Worm (Caenorhabditis elegans): ENCODE measurements around the gene F22H10.6.

Gene F22H10.6

ce11 chrX:16704086-16704485, 12.9 kb upstream of the F22H10.6 start:
- TF ChIP-seq unc-62 (GFP tag; optimal IDR thresholded peaks at IDR 0.05 in 1 of 2) (peak in 1 of 2 experiments; percentile 63), unc-62 (tag; optimal IDR thresholded peaks at IDR 0.05) (no peak), ceh-28 (tag; optimal IDR thresholded peaks at IDR 0.05) (no peak), hmg-1.1 (GFP tag; IDR thresholded peaks at IDR 0.05) (peak; percentile 49), daf-19 (GFP tag; conservative IDR thresholded peaks at IDR 0.05) (no peak), hlh-11 (tag; optimal IDR thresholded peaks at IDR 0.05) (peak; percentile 33), dve-1 (tag; optimal IDR thresholded peaks at IDR 0.05; ENCODE audit: insufficient read depth) (peak; percentile 47), Y75B8A.6 (GFP tag; IDR thresholded peaks at IDR 0.05) (no peak), rbr-2 (tag; optimal IDR thresholded peaks at IDR 0.05) (peak; percentile 5), hlh-30 (tag; optimal IDR thresholded peaks at IDR 0.05; ENCODE audit: insufficient read depth) (peak; percentile 8), hif-1 (tag; optimal IDR thresholded peaks at IDR 0.05) (no peak)

DNA sequence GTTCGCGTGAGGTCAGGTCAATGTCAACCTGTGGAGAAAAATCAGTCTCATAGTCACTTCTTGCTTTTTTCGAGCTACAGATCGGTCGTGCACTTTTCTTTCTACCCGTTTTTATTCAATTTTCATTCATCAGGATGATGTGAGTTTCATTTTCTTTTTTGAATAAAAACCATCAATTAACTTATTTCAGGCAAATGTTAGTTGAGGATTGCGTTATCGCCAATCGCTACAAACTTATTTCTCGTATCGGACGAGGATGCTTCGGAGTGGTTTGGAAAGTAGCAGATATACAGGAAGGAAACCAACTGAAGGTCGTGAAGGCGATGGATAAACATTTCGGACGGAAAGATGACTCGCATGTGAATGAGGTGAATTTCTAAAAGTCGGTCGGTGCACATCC, 11.1 kb upstream of the F22H10.6 start, which contains the start of gene F22H10.1:
TSS of gene F22H10.1 (plus strand) at position 211 of the 400 bp plus-strand sequence.
- no peak for TF ChIP-seq aha-1 (tag)
- peak in 1 of 2 experiments; percentile 93 for TF ChIP-seq unc-62 (GFP tag; optimal IDR thresholded peaks at IDR 0.05 in 1 of 2)
- TF ChIP-seq unc-62 (tag; optimal IDR thresholded peaks at IDR 0.05): no peak

DNA sequence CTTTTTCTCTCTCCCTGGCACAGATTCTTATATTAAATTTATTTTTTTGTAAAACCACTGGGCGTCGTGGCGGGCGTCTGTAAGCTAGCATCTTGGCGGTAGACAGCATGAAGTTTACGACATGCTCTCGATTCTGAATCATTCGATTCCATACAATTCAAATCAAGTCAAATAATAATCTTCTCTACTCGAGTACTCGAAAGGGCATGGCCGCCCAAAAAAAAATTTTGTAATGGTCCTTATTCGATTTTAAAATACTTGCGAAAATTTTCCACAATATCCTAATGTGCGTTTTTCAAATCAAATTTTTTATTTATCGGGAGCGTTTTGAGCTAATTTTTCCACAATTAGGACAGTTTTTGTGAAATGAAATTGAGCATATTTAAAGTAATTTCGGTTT, 6.9 kb upstream of the F22H10.6 start:
- no peak for TF ChIP-seq arid-1 (GFP tag; conservative IDR thresholded peaks at IDR 0.05)
- TF ChIP-seq ZK546.5 (tag; optimal IDR thresholded peaks at IDR 0.05): no peak
- peak; percentile 95 for TF ChIP-seq aha-1 (tag)
- TF ChIP-seq unc-62 (GFP tag; optimal IDR thresholded peaks at IDR 0.05 in 1 of 2): no peak
- no peak for TF ChIP-seq unc-62 (tag; optimal IDR thresholded peaks at IDR 0.05)

DNA sequence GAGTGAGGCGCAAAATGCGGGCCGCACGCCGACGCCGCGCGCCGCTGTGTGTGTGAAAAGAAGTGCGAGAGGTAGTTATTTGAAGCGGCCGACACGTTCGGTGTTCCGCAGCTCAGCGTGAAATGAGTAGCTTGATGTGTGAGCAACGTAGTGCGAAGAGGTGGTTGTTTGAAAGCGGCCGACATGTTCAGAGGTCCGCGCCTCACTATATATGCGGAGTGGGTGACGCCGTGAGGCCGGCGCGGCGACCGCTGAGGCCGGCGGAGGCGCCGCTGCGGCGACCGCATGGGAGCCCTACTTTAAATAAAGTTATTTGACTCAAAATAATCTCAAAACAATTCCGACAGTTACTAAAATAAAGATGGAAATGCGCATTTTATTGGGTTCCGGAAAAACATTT, 5.7 kb upstream of the F22H10.6 start:
- TF ChIP-seq dmd-9 (GFP tag; IDR thresholded peaks at IDR 0.05): 0 out of 2 replicates have a peak, but pooled peaks have one; percentile 43
- TF ChIP-seq saeg-2 (GFP tag; IDR thresholded peaks at IDR 0.05): no peak
- TF ChIP-seq set-16 (GFP tag; IDR thresholded peaks at IDR 0.05): peak; percentile 93

- TF ChIP-seq dmd-6 (GFP tag; IDR thresholded peaks at IDR 0.05) (peak; percentile 25; the same call in 1 of the 2 replicates), nhr-41 (GFP tag; IDR thresholded peaks at IDR 0.05) (no peak), duxl-1 (tag; optimal IDR thresholded peaks at IDR 0.05; ENCODE audit: poor library complexity) (peak; percentile 59), dve-1 (tag; optimal IDR thresholded peaks at IDR 0.05; ENCODE audit: insufficient read depth) (peak; percentile 36), egl-27 (tag; optimal IDR thresholded peaks at IDR 0.05) (no peak), nhr-102 (tag; optimal IDR thresholded peaks at IDR 0.05) (peak; percentile 45), pqm-1 (tag; optimal IDR thresholded peaks at IDR 0.05) (peak; percentile 11), zag-1 (tag; optimal IDR thresholded peaks at IDR 0.05) (no peak), Y75B8A.6 (GFP tag; IDR thresholded peaks at IDR 0.05) (no peak), mxl-3 (GFP tag; optimal IDR thresholded peaks at IDR 0.05) (peak; percentile 3), daf-16 (GFP tag; optimal IDR thresholded peaks at IDR 0.05) (no peak), daf-16 (tag; optimal IDR thresholded peaks at IDR 0.05) (peak; percentile 71), zfp-2 (tag; optimal IDR thresholded peaks at IDR 0.05) (no peak), T26A8.4 (GFP tag; IDR thresholded peaks at IDR 0.05) (peak; percentile 50; the same call in 1 of the 2 replicates), ceh-32 (tag; optimal IDR thresholded peaks at IDR 0.05; ENCODE audit: poor library complexity) (no peak), mxl-2 (GFP tag; conservative IDR thresholded peaks at IDR 0.05) (no peak), hif-1 (tag; optimal IDR thresholded peaks at IDR 0.05) (no peak), T20F7.1 (GFP tag; optimal IDR thresholded peaks at IDR 0.05) (peak; percentile 6), hlh-11 (tag; optimal IDR thresholded peaks at IDR 0.05) (peak; percentile 37), attf-4 (tag; optimal IDR thresholded peaks at IDR 0.05) (no peak), pha-4 (GFP tag; IDR thresholded peaks at IDR 0.05) (no peak), pha-4 (tag; optimal IDR thresholded peaks at IDR 0.05) (no peak), saeg-2 (GFP tag; IDR thresholded peaks at IDR 0.05) (no peak), ceh-20 (GFP tag; IDR thresholded peaks at IDR 0.05) (no peak), tag-97 (GFP tag; IDR thresholded peaks at IDR 0.05) (no peak), mes-2 (tag; optimal IDR thresholded peaks at IDR 0.05; ENCODE audit: poor library complexity, severe bottlenecking) (peak; percentile 58), nhr-77 (tag; optimal IDR thresholded peaks at IDR 0.05) (peak; percentile 62), R02D3.7 (tag; optimal IDR thresholded peaks at IDR 0.05) (no peak), F37D6.2 (tag; optimal IDR thresholded peaks at IDR 0.05) (no peak), ZK337.2 (GFP tag; IDR thresholded peaks at IDR 0.05) (no peak), ztf-7 (tag; optimal IDR thresholded peaks at IDR 0.05) (peak; percentile 49)
Measured at ce11 chrX:16695184-16695583, 4.0 kb upstream of the F22H10.6 start.
